Worm (Caenorhabditis elegans) whole organism, L2 larva: Measurements from ENCODE around the gene spe-19.

ENCODE experiments used
- C34F6.9 ChIP-seq: fragments of 150-350 bp; optimal IDR thresholded peaks from 2 replicates; lab custom pipeline; 2014; ENCODE audit warnings: missing biosample characterization, missing genetic modification characterization
- F13H6.1 ChIP-seq: sonication (generic microtip); optimal IDR thresholded peaks from 2 replicates; lab custom pipeline; 2016; ENCODE audit warnings: missing genetic modification characterization, missing compliant biosample characterization
- R02D3.7 ChIP-seq: fragments of 150-350 bp; optimal IDR thresholded peaks from 2 replicates; lab custom pipeline; 2014; ENCODE audit warnings: missing biosample characterization, missing genetic modification characterization
- Y55F3AM.14 ChIP-seq: fragments of 200-800 bp; sonication (Bioruptor generic); optimal IDR thresholded peaks from 2 replicates; lab custom pipeline; 2018; ENCODE audit warnings: mild to moderate bottlenecking, missing genetic modification characterization, missing compliant biosample characterization
- ZK546.5 ChIP-seq: sonication (generic microtip); optimal IDR thresholded peaks from 2 replicates; lab custom pipeline; 2017; ENCODE audit warnings: missing biosample characterization, missing genetic modification characterization
- alr-1 ChIP-seq: fragments of 150-350 bp; optimal IDR thresholded peaks from 2 replicates; lab custom pipeline; 2014; ENCODE audit warnings: missing biosample characterization, missing genetic modification characterization
- aly-2 ChIP-seq: fragments of 150-350 bp; optimal IDR thresholded peaks from 2 replicates; lab custom pipeline; 2014; ENCODE audit warnings: missing biosample characterization, missing genetic modification characterization
- ama-1 ChIP-seq: fragments of 150-350 bp; optimal IDR thresholded peaks from 2 replicates; lab custom pipeline; 2018; ENCODE audit warnings: inconsistent platforms
- ceh-16 ChIP-seq: fragments of 150-350 bp; optimal IDR thresholded peaks from 2 replicates; lab custom pipeline; 2014; ENCODE audit warnings: missing biosample characterization, missing genetic modification characterization
- crh-2 ChIP-seq: sonication (generic microtip); optimal IDR thresholded peaks from 2 replicates; lab custom pipeline; 2017; ENCODE audit warnings: missing biosample characterization, missing genetic modification characterization
- egl-27 ChIP-seq: sonication (generic microtip); optimal IDR thresholded peaks from 3 replicates; lab custom pipeline; 2017; ENCODE audit warnings: missing biosample characterization, missing genetic modification reagents, missing genetic modification characterization
- elt-1 ChIP-seq: fragments of 150-350 bp; optimal IDR thresholded peaks from 2 replicates; lab custom pipeline; 2014; ENCODE audit warnings: missing biosample characterization, missing genetic modification characterization
- elt-3 ChIP-seq: sonication (generic microtip); optimal IDR thresholded peaks from 2 replicates; lab custom pipeline; 2017; ENCODE audit warnings: missing biosample characterization, missing genetic modification characterization
- fos-1 ChIP-seq: fragments of 150-350 bp; optimal IDR thresholded peaks from 2 replicates; lab custom pipeline; 2014; ENCODE audit warnings: missing biosample characterization, missing genetic modification characterization
- gmeb-1 ChIP-seq: fragments of 150-350 bp; optimal IDR thresholded peaks from 2 replicates; lab custom pipeline; 2014; ENCODE audit warnings: missing biosample characterization, missing genetic modification characterization
- lin-11 ChIP-seq: fragments of 150-350 bp; sonication (generic microtip); optimal IDR thresholded peaks from 2 replicates; lab custom pipeline; 2014; ENCODE audit warnings: missing biosample characterization, missing genetic modification characterization, inconsistent platforms, mixed read lengths
- lin-13 ChIP-seq: fragments of 150-350 bp; optimal IDR thresholded peaks from 2 replicates; lab custom pipeline; 2014; ENCODE audit warnings: missing biosample characterization, missing genetic modification reagents, missing genetic modification characterization
- lin-39 ChIP-seq: fragments of 150-350 bp; optimal IDR thresholded peaks from 2 replicates; lab custom pipeline; 2014; ENCODE audit warnings: missing biosample characterization, missing genetic modification reagents, missing genetic modification characterization
- lsy-2 ChIP-seq, 2 experiments: fragments of 150-350 bp in 1 of 2; sonication (generic microtip) in 1 of 2; optimal IDR thresholded peaks; 2 replicates each; lab custom pipeline; 2014 to 2017; ENCODE audit warnings: missing biosample characterization in 2 of 2, missing genetic modification characterization in 2 of 2
- mab-5 ChIP-seq: fragments of 150-350 bp; optimal IDR thresholded peaks from 2 replicates; lab custom pipeline; 2014; ENCODE audit warnings: missing biosample characterization, missing genetic modification characterization
- mdl-1 ChIP-seq, 2 experiments: fragments of 150-350 bp in 1 of 2; sonication (generic microtip) in 1 of 2; optimal IDR thresholded peaks; 2 replicates each; lab custom pipeline; 2017; ENCODE audit warnings: missing biosample characterization in 2 of 2, missing genetic modification characterization in 2 of 2
- nhr-10 ChIP-seq: sonication (generic microtip); optimal IDR thresholded peaks from 2 replicates; lab custom pipeline; 2017; ENCODE audit warnings: missing biosample characterization, missing genetic modification characterization
- nhr-11 ChIP-seq: fragments of 150-350 bp; optimal IDR thresholded peaks from 2 replicates; lab custom pipeline; 2014; ENCODE audit warnings: missing biosample characterization, missing genetic modification characterization
- nhr-12 ChIP-seq: fragments of 150-350 bp; optimal IDR thresholded peaks from 2 replicates; lab custom pipeline; 2014; ENCODE audit warnings: missing biosample characterization, missing genetic modification characterization
- nhr-129 ChIP-seq: fragments of 150-350 bp; optimal IDR thresholded peaks from 2 replicates; lab custom pipeline; 2014; ENCODE audit warnings: missing biosample characterization, missing genetic modification characterization
- nhr-23 ChIP-seq: fragments of 150-350 bp; optimal IDR thresholded peaks from 2 replicates; lab custom pipeline; 2014; ENCODE audit warnings: missing biosample characterization, missing genetic modification reagents, missing genetic modification characterization
- nhr-25 ChIP-seq: fragments of 150-350 bp; sonication (generic microtip); optimal IDR thresholded peaks from 3 replicates; lab custom pipeline; 2014; ENCODE audit warnings: missing biosample characterization, missing genetic modification characterization
- nhr-6 ChIP-seq: fragments of 150-350 bp; optimal IDR thresholded peaks from 2 replicates; lab custom pipeline; 2014; ENCODE audit warnings: missing biosample characterization, missing genetic modification characterization
- nhr-77 ChIP-seq: fragments of 150-350 bp; optimal IDR thresholded peaks from 2 replicates; lab custom pipeline; 2014; ENCODE audit warnings: missing biosample characterization, missing genetic modification characterization
- sem-4 ChIP-seq: fragments of 150-350 bp; optimal IDR thresholded peaks from 2 replicates; lab custom pipeline; 2014; ENCODE audit warnings: missing biosample characterization, missing genetic modification reagents, missing genetic modification characterization
- skn-1 ChIP-seq: sonication (generic microtip); optimal IDR thresholded peaks from 2 replicates; lab custom pipeline; 2017; ENCODE audit warnings: missing biosample characterization, missing genetic modification characterization
- sma-3 ChIP-seq: sonication (generic microtip); optimal IDR thresholded peaks from 2 replicates; lab custom pipeline; 2016; ENCODE audit warnings: missing genetic modification reagents, missing genetic modification characterization, missing compliant biosample characterization
- sma-9 ChIP-seq, 2 experiments: fragments of 150-350 bp in 1 of 2; sonication (generic microtip) in 1 of 2; optimal IDR thresholded peaks; 2 replicates each; lab custom pipeline; 2014 to 2016; ENCODE audit warnings: missing genetic modification characterization in 2 of 2, mild to moderate bottlenecking in 1 of 2, missing biosample characterization in 1 of 2, missing compliant biosample characterization in 1 of 2, missing genetic modification reagents in 1 of 2, moderate library complexity in 1 of 2
- snpc-4 ChIP-seq: fragments of 150-350 bp; optimal IDR thresholded peaks from 2 replicates; lab custom pipeline; 2014; ENCODE audit warnings: missing biosample characterization, missing genetic modification characterization
- unc-39 ChIP-seq: fragments of 150-350 bp; optimal IDR thresholded peaks from 2 replicates; lab custom pipeline; 2014; ENCODE audit warnings: missing biosample characterization, missing genetic modification characterization
- unc-55 ChIP-seq: fragments of 150-350 bp; sonication (generic microtip); optimal IDR thresholded peaks from 3 replicates; lab custom pipeline; 2014; ENCODE audit warnings: missing biosample characterization, missing genetic modification reagents, missing genetic modification characterization
- unc-62 ChIP-seq: fragments of 150-350 bp; optimal IDR thresholded peaks from 2 replicates; lab custom pipeline; 2014; ENCODE audit warnings: missing biosample characterization, missing genetic modification reagents, missing genetic modification characterization
- zag-1 ChIP-seq: fragments of 150-350 bp; optimal IDR thresholded peaks from 2 replicates; lab custom pipeline; 2014; ENCODE audit warnings: missing biosample characterization, missing genetic modification characterization
- ztf-1 ChIP-seq: fragments of 200-800 bp; sonication (Bioruptor generic); conservative IDR thresholded peaks from 2 replicates; pipeline ENCODE4 v1.3.6; 2022; ENCODE audit warnings: missing genetic modification characterization, missing compliant biosample characterization
- ztf-11 ChIP-seq: sonication (generic microtip); optimal IDR thresholded peaks from 2 replicates; lab custom pipeline; 2017; ENCODE audit warnings: missing biosample characterization, missing genetic modification characterization
- ztf-4 ChIP-seq: fragments of 150-350 bp; optimal IDR thresholded peaks from 2 replicates; lab custom pipeline; 2014; ENCODE audit warnings: missing biosample characterization, missing genetic modification characterization

Gene spe-19

DNA sequence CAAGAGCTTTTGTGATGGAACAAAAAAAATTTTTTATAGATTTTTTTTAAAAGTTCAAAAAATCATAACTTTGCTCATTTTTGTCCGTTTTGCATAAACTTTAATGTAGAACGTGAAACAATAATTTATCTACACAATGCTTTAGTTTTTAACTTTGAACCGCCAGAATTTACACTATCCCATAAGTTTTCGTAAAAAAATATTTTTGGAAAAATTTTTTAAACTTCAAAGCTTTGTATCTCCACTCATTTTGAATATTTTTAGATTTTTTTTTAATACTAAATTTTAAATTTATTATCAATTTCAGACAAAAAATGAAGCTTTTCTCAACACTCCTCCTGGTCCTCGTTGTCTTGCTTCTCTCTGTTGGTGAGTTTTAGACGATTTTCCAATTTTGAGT is 35.6 kb downstream of the spe-19 start, which contains the start of gene Y60A3A.21:
Gene Y60A3A.21, plus strand, starts transcription at position 301 of the 400 bp plus-strand sequence.
- no peak for TF ChIP-seq R02D3.7 (tag; lab: Kevin White, UChicago)
- TF ChIP-seq gmeb-1 (tag; lab: Kevin White, UChicago): no peak
- TF ChIP-seq ztf-11 (tag; lab: Kevin White, UChicago): no peak
- no peak for TF ChIP-seq nhr-23
- no peak for TF ChIP-seq ztf-1
- TF ChIP-seq nhr-77 (tag; lab: Kevin White, UChicago): no peak
- no peak for TF ChIP-seq snpc-4 (tag; lab: Kevin White, UChicago)
- TF ChIP-seq nhr-129 (tag; lab: Kevin White, UChicago): no peak

DNA sequence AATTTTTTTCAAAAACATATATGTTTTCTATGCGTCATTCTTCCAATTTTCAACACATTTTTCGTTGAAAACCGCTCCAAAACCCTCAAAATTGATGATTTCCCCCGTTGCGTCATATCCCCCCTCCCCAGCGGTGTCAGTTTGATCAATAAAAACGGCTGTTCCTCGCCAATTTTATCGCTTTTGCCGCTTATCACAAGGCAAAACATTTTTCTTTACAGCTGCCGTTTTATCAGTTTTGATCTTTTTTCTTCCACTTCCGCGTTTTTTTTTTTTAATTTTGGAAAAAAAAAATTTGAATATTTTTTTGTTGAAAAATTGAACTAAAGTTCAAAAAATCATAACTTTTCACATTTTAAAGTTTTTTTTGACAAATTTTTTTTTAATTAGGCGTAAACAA is 36.0 kb downstream of the spe-19 start:
- TF ChIP-seq fos-1 (tag; lab: Kevin White, UChicago) (peak; percentile 50), R02D3.7 (tag; lab: Kevin White, UChicago) (no peak)

DNA sequence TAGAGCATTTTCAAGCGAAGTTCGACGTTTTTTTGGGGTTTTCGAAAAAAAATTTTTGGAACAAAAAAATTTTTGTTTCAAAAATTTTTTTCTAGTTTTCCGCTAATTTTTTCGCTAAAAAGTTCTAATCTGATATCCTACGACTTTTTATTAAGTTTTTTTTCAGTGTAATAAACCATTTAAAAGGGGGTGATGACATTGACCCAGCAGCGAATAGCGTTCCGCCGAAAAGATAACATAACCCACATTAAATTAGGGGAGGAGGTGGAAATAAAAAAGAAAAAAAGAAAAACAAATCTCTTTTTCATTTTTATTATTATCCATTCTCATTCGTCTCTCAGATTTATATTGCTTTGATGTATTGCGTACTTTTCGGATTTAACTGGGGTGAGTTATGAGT is 39.7 kb downstream of the spe-19 start, which contains the start of gene Y60A3A.23:
Gene Y60A3A.23, plus strand, starts transcription at position 301 of the 400 bp plus-strand sequence.
- TF ChIP-seq gmeb-1 (tag; lab: Kevin White, UChicago) (no peak), lsy-2 (tag; optimal IDR thresholded peaks at IDR 0.05; lab: Kevin White, UChicago) (no peak), elt-3 (tag; lab: Kevin White, UChicago) (no peak), skn-1 (no peak), nhr-10 (tag; lab: Kevin White, UChicago) (no peak), alr-1 (no peak), elt-1 (tag; lab: Kevin White, UChicago) (no peak), sma-3 (GFP tag; lab: Kevin White, UChicago) (no peak), ztf-4 (no peak), ceh-16 (no peak), nhr-11 (tag; lab: Kevin White, UChicago) (no peak), sma-9 (GFP tag; optimal IDR thresholded peaks at IDR 0.05; lab: Kevin White, UChicago) (no peak), sma-9 (tag; optimal IDR thresholded peaks at IDR 0.05; lab: Kevin White, UChicago) (no peak), lin-39 (tag; lab: Kevin White, UChicago) (no peak), ZK546.5 (no peak), nhr-12 (tag; lab: Kevin White, UChicago) (no peak)
- TF ChIP-seq, all 48 proteins: peak for 0

DNA sequence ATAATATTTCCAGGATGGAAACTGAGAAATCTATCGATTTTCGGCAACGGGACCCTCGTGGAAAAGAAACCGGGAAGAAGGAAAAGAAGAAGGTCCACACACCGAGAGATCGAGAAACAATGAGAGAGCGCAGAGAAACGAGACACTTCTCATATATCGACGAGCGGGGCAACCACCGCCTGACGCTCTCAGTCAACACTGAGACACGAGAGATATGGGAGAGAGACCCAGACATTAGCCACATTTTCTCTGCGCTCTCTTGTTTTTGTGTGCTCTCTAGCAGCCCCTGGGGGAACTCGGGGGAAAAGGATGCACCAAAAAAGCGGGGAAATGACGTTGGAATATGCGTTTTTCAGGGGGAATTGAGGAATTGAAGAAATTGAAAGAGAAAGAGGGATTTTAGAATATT is 41.5 kb downstream of the spe-19 start:
- TF ChIP-seq mdl-1 (tag; optimal IDR thresholded peaks at IDR 0.05; lab: Kevin White, UChicago) (peak; percentile 78 to 89), nhr-23 (no peak), nhr-10 (tag; lab: Kevin White, UChicago) (no peak), nhr-25 (tag; lab: Kevin White, UChicago) (peak; percentile 2), C34F6.9 (tag; lab: Kevin White, UChicago) (peak; percentile 89), gmeb-1 (tag; lab: Kevin White, UChicago) (peak; percentile 52), nhr-129 (tag; lab: Kevin White, UChicago) (peak; percentile 87), sma-9 (GFP tag; optimal IDR thresholded peaks at IDR 0.05; lab: Kevin White, UChicago) (peak; percentile 64), sma-9 (tag; optimal IDR thresholded peaks at IDR 0.05; lab: Kevin White, UChicago) (no peak), ceh-16 (no peak), unc-55 (peak; percentile 82), crh-2 (tag; lab: Kevin White, UChicago) (peak; percentile 75), ZK546.5 (no peak), mab-5 (tag; lab: Kevin White, UChicago) (peak; percentile 71), sma-3 (GFP tag; lab: Kevin White, UChicago) (peak; percentile 37), nhr-6 (peak; percentile 66), aly-2 (tag; lab: Kevin White, UChicago) (no peak), ztf-11 (tag; lab: Kevin White, UChicago) (no peak), fos-1 (tag; lab: Kevin White, UChicago) (peak; percentile 71), lin-13 (GFP tag; lab: Kevin White, UChicago) (peak; percentile 75), skn-1 (no peak), ztf-4 (peak; percentile 65), lsy-2 (tag; optimal IDR thresholded peaks at IDR 0.05; lab: Kevin White, UChicago) (peak; percentile 25 to 79), R02D3.7 (tag; lab: Kevin White, UChicago) (no peak), sem-4 (tag; lab: Kevin White, UChicago) (peak; percentile 73), egl-27 (peak; percentile 76), ama-1 (lab: Kevin White, UChicago) (peak; percentile 28), zag-1 (tag; lab: Kevin White, UChicago) (peak; percentile 77), snpc-4 (tag; lab: Kevin White, UChicago) (peak; percentile 55), ztf-1 (no peak), unc-62 (GFP tag; lab: Kevin White, UChicago) (no peak), unc-39 (tag; lab: Kevin White, UChicago) (no peak), elt-1 (tag; lab: Kevin White, UChicago) (no peak), nhr-77 (tag; lab: Kevin White, UChicago) (no peak), lin-11 (peak; percentile 26), Y55F3AM.14 (GFP tag; lab: Kevin White, UChicago) (peak; percentile 41), F13H6.1 (tag; lab: Kevin White, UChicago) (peak; percentile 88)
